4 worm cellular contexts compared by ENCODE assay signal in genomic region chrX:2969447-2969989, ce11.
TF ChIP-seq lines count a peak whose summit lies in the region.

No protein-coding gene starts in this region.

TF ChIP-seq in whole organism, L2 larva, 48 proteins besides CTCF, POLR2A, EP300 and RAD21:
- TF ChIP-seq fos-1 (tag; optimal IDR thresholded peaks at IDR 0.05; lab: Kevin White, UChicago) (no peak), nhr-11 (tag; optimal IDR thresholded peaks at IDR 0.05; lab: Kevin White, UChicago) (no peak), ceh-16 (tag; optimal IDR thresholded peaks at IDR 0.05; lab: Kevin White, UChicago) (no peak), ztf-1 (GFP tag; conservative IDR thresholded peaks at IDR 0.05; lab: Robert Waterston, UW) (no peak), blmp-1 (tag; optimal IDR thresholded peaks at IDR 0.05; lab: Kevin White, UChicago; ENCODE audit: insufficient read depth) (peak; percentile 21), crh-2 (tag; optimal IDR thresholded peaks at IDR 0.05; lab: Kevin White, UChicago) (peak; percentile 34)

TF ChIP-seq in whole organism, L3 larva, 47 proteins besides CTCF, POLR2A, EP300 and RAD21:
- TF ChIP-seq ZK546.5 (tag; optimal IDR thresholded peaks at IDR 0.05; lab: Kevin White, UChicago) (no peak), nhr-237 (tag; optimal IDR thresholded peaks at IDR 0.05; lab: Kevin White, UChicago) (no peak), fkh-2 (tag; optimal IDR thresholded peaks at IDR 0.05; lab: Kevin White, UChicago) (no peak), hmg-11 (tag; optimal IDR thresholded peaks at IDR 0.05; lab: Kevin White, UChicago) (no peak), nhr-28 (tag; optimal IDR thresholded peaks at IDR 0.05; lab: Kevin White, UChicago) (no peak), ama-1 (optimal IDR thresholded peaks at IDR 0.05; lab: Kevin White, UChicago) (peak; percentile 24), egl-5 (tag; optimal IDR thresholded peaks at IDR 0.05; lab: Kevin White, UChicago) (peak; percentile 12), unc-39 (tag; optimal IDR thresholded peaks at IDR 0.05; lab: Kevin White, UChicago) (no peak), ceh-9 (tag; optimal IDR thresholded peaks at IDR 0.05; lab: Kevin White, UChicago) (no peak), fos-1 (tag; optimal IDR thresholded peaks at IDR 0.05; lab: Kevin White, UChicago) (no peak), nhr-25 (tag; optimal IDR thresholded peaks at IDR 0.05; lab: Kevin White, UChicago) (peak; percentile 34), daf-12 (tag; optimal IDR thresholded peaks at IDR 0.05; lab: Kevin White, UChicago) (no peak), egl-27 (tag; optimal IDR thresholded peaks at IDR 0.05; lab: Kevin White, UChicago) (no peak), pha-4 (tag; optimal IDR thresholded peaks at IDR 0.05; lab: Kevin White, UChicago) (peak; percentile 59), nfya-1 (tag; optimal IDR thresholded peaks at IDR 0.05; lab: Kevin White, UChicago; ENCODE audit: insufficient read depth) (no peak), nhr-11 (tag; optimal IDR thresholded peaks at IDR 0.05; lab: Kevin White, UChicago) (no peak)

TF ChIP-seq in whole organism, L4 larva, 104 proteins besides CTCF, POLR2A, EP300 and RAD21:
- TF ChIP-seq hmg-1.1 (GFP tag; IDR thresholded peaks at IDR 0.05; lab: Robert Waterston, UW) (peak; percentile 8), jun-1 (tag; optimal IDR thresholded peaks at IDR 0.05; lab: Kevin White, UChicago) (no peak)
TF ChIP-seq in whole organism, L4 larva: peak in this region for 1.

TF ChIP-seq in whole organism, young adult, 124 proteins besides CTCF, POLR2A, EP300 and RAD21:
- TF ChIP-seq T26A5.8 (tag; optimal IDR thresholded peaks at IDR 0.05; lab: Kevin White, UChicago) (peak; percentile 18), ama-1 (optimal IDR thresholded peaks at IDR 0.05; lab: Kevin White, UChicago) (peak; percentile 73), ama-1 (GFP tag; optimal IDR thresholded peaks at IDR 0.05; lab: Kevin White, UChicago) (no peak), pha-4 (tag; optimal IDR thresholded peaks at IDR 0.05; lab: Kevin White, UChicago) (peak; percentile 51), lin-35 (GFP tag; optimal IDR thresholded peaks at IDR 0.05; lab: Kevin White, UChicago) (peak in 1 of 3 experiments; percentile 66), hmg-20 (GFP tag; IDR thresholded peaks at IDR 0.05; lab: Robert Waterston, UW) (no peak), cebp-2 (GFP tag; IDR thresholded peaks at IDR 0.05; lab: Robert Waterston, UW) (no peak), dox-1 (GFP tag; IDR thresholded peaks at IDR 0.05; lab: Robert Waterston, UW) (peak; percentile 9; the same call in 1 of the 2 replicates), sdz-38 (tag; optimal IDR thresholded peaks at IDR 0.05; lab: Kevin White, UChicago) (no peak)
